Worm (Caenorhabditis elegans): ENCODE measurements around the gene M03C11.3.

The M03C11.3 gene

DNA sequence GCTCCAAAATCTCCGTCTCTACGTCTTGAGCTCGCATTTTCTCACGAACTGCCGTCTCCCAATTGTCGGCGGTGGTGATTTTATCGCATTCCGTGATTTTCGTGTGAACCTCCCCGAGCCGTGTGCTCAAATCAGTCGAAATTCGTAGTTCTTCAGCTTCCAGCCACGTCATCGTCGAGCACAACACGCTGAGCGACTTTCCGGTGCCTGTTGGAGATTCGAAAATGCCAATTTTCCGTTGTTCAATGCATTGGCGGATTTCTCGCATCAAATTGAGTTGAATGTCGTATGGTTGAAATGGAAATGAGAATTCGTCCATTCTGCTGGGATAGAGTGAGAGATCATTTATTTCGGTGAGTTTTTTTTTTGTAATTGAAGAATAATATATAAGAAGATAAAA, at the start of gene M03C11.3, which contains the start of gene chl-1:
Gene M03C11.3 (plus strand): TSS at position 153 of the 400 bp plus-strand sequence.
Gene chl-1 (minus strand): TSS at position 323 of the 400 bp plus-strand sequence.
- TF ChIP-seq lin-39 (tag; optimal IDR thresholded peaks at IDR 0.05): no peak
- TF ChIP-seq ceh-82 (tag; optimal IDR thresholded peaks at IDR 0.05): no peak
- TF ChIP-seq nhr-43 (tag; optimal IDR thresholded peaks at IDR 0.05; ENCODE audit: poor library complexity, severe bottlenecking): no peak
- TF ChIP-seq egl-27 (tag; optimal IDR thresholded peaks at IDR 0.05): no peak
- TF ChIP-seq nhr-23 (tag; optimal IDR thresholded peaks at IDR 0.05): no peak
- TF ChIP-seq zag-1 (tag; optimal IDR thresholded peaks at IDR 0.05): no peak
- TF ChIP-seq lin-15B (tag; optimal IDR thresholded peaks at IDR 0.05): no peak
- TF ChIP-seq mdl-1 (tag; optimal IDR thresholded peaks at IDR 0.05): no peak
- TF ChIP-seq ama-1 (optimal IDR thresholded peaks at IDR 0.05): no peak
- TF ChIP-seq ztf-4 (tag; optimal IDR thresholded peaks at IDR 0.05): no peak
- no peak for TF ChIP-seq ceh-16 (tag; optimal IDR thresholded peaks at IDR 0.05)
- TF ChIP-seq nfya-1 (tag; optimal IDR thresholded peaks at IDR 0.05; ENCODE audit: insufficient read depth): no peak
- no peak for TF ChIP-seq nhr-11 (tag; optimal IDR thresholded peaks at IDR 0.05)

- peak; percentile 31 for TF ChIP-seq ceh-28 (tag; optimal IDR thresholded peaks at IDR 0.05)
- TF ChIP-seq pqm-1 (tag; optimal IDR thresholded peaks at IDR 0.05): peak; percentile 87
- TF ChIP-seq pha-4 (tag; optimal IDR thresholded peaks at IDR 0.05): peak; percentile 57
- peak; percentile 50 for TF ChIP-seq jun-1 (tag; optimal IDR thresholded peaks at IDR 0.05)
- TF ChIP-seq nhr-43 (tag; optimal IDR thresholded peaks at IDR 0.05; ENCODE audit: poor library complexity, severe bottlenecking): no peak
- TF ChIP-seq elt-2 (tag; optimal IDR thresholded peaks at IDR 0.05): peak; percentile 94
These were observed 49.5 kb upstream of the M03C11.3 start, which contains the start of gene spp-1 for ce11 chrIII:10355382-10355781. Gene spp-1 (minus strand): TSS chrIII:10355668.

ce11 chrIII:10357598-10358186, 47.2 kb upstream of the M03C11.3 start, which contains the start of gene umps-1:
Gene umps-1 (minus strand): TSS chrIII:10357648.
- TF ChIP-seq nhr-76 (tag; optimal IDR thresholded peaks at IDR 0.05) (no peak), lin-39 (tag; optimal IDR thresholded peaks at IDR 0.05) (peak; percentile 26), elt-1 (tag; optimal IDR thresholded peaks at IDR 0.05) (no peak), nhr-28 (tag; optimal IDR thresholded peaks at IDR 0.05) (no peak), nfya-1 (tag; optimal IDR thresholded peaks at IDR 0.05; ENCODE audit: insufficient read depth) (peak; percentile 93), nhr-11 (tag; optimal IDR thresholded peaks at IDR 0.05) (no peak), ama-1 (optimal IDR thresholded peaks at IDR 0.05) (no peak), pha-4 (tag; optimal IDR thresholded peaks at IDR 0.05) (peak; percentile 92), nhr-25 (tag; optimal IDR thresholded peaks at IDR 0.05) (peak; percentile 60), elt-2 (tag; optimal IDR thresholded peaks at IDR 0.05) (peak; percentile 41), hmg-11 (tag; optimal IDR thresholded peaks at IDR 0.05) (peak; percentile 62), nhr-23 (tag; optimal IDR thresholded peaks at IDR 0.05) (peak; percentile 90), pqm-1 (tag; optimal IDR thresholded peaks at IDR 0.05) (peak; percentile 49), nhr-67 (tag; optimal IDR thresholded peaks at IDR 0.05) (no peak), tbx-2 (tag; optimal IDR thresholded peaks at IDR 0.05) (no peak), nhr-77 (tag; optimal IDR thresholded peaks at IDR 0.05) (no peak), skn-1 (tag; optimal IDR thresholded peaks at IDR 0.05) (peak; percentile 48), lin-15B (tag; optimal IDR thresholded peaks at IDR 0.05) (peak; percentile 73), elt-3 (tag; optimal IDR thresholded peaks at IDR 0.05) (no peak), R02D3.7 (tag; optimal IDR thresholded peaks at IDR 0.05) (no peak), nhr-43 (tag; optimal IDR thresholded peaks at IDR 0.05; ENCODE audit: poor library complexity, severe bottlenecking) (peak; percentile 45), lsy-12 (tag; optimal IDR thresholded peaks at IDR 0.05) (peak; percentile 20), unc-62 (GFP tag; optimal IDR thresholded peaks at IDR 0.05) (no peak)

- TF ChIP-seq ztf-4 (tag; optimal IDR thresholded peaks at IDR 0.05): no peak
- TF ChIP-seq unc-39 (tag; optimal IDR thresholded peaks at IDR 0.05): no peak
- TF ChIP-seq eor-1 (tag; optimal IDR thresholded peaks at IDR 0.05): no peak
- peak; percentile 28 for TF ChIP-seq nfya-1 (tag; optimal IDR thresholded peaks at IDR 0.05; ENCODE audit: insufficient read depth)
- TF ChIP-seq nhr-11 (tag; optimal IDR thresholded peaks at IDR 0.05): no peak
- no peak for TF ChIP-seq pqm-1 (tag; optimal IDR thresholded peaks at IDR 0.05)
- TF ChIP-seq skn-1 (tag; optimal IDR thresholded peaks at IDR 0.05): no peak
- no peak for TF ChIP-seq mdl-1 (tag; optimal IDR thresholded peaks at IDR 0.05)
- no peak for TF ChIP-seq elt-2 (tag; optimal IDR thresholded peaks at IDR 0.05)
- no peak for TF ChIP-seq nhr-23 (tag; optimal IDR thresholded peaks at IDR 0.05)
- no peak for TF ChIP-seq nhr-28 (tag; optimal IDR thresholded peaks at IDR 0.05)
- TF ChIP-seq zag-1 (tag; optimal IDR thresholded peaks at IDR 0.05): no peak
- TF ChIP-seq fkh-10 (GFP tag; optimal IDR thresholded peaks at IDR 0.05): peak; percentile 36
- TF ChIP-seq fos-1 (tag; optimal IDR thresholded peaks at IDR 0.05): no peak
- no peak for TF ChIP-seq fkh-2 (tag; optimal IDR thresholded peaks at IDR 0.05)
- TF ChIP-seq elt-1 (tag; optimal IDR thresholded peaks at IDR 0.05): no peak
These were observed 46.1 kb upstream of the M03C11.3 start for ce11 chrIII:10358751-10359150.
